Fruit fly (Drosophila melanogaster) whole organism, embryonic: Measurements from ENCODE around the gene CG17362.

Experiments
- CG11398 ChIP-seq: fragments of 200-800 bp; sonication (Bioruptor generic); optimal IDR thresholded peaks from 2 replicates; lab custom pipeline; 2016; ENCODE audit warnings: missing biosample characterization, missing genetic modification characterization
- CG12299 ChIP-seq: fragments of 200-800 bp; sonication (Bioruptor generic); optimal IDR thresholded peaks from 2 replicates; lab custom pipeline; 2018; ENCODE audit warnings: missing biosample characterization, mild to moderate bottlenecking, missing genetic modification characterization
- CG12391 ChIP-seq: fragments of 200-800 bp; sonication (Bioruptor generic); optimal IDR thresholded peaks from 3 replicates; lab custom pipeline; 2018; ENCODE audit warnings: missing biosample characterization, mild to moderate bottlenecking, missing genetic modification characterization, moderate library complexity
- CG13123 ChIP-seq: fragments of 200-800 bp; sonication (Bioruptor generic); optimal IDR thresholded peaks from 2 replicates; lab custom pipeline; 2016; ENCODE audit warnings: missing biosample characterization, missing genetic modification characterization
- CG14710 ChIP-seq: fragments of 200-800 bp; sonication (Bioruptor generic); optimal IDR thresholded peaks from 3 replicates; lab custom pipeline; 2019; ENCODE audit warnings: missing biosample characterization, mild to moderate bottlenecking, missing genetic modification characterization, moderate library complexity
- CG17361 ChIP-seq: fragments of 200-800 bp; sonication (Bioruptor generic); IDR thresholded peaks from 3 replicates; pipeline ENCODE4 v1.3.6; 2022; ENCODE audit warnings: missing biosample characterization, missing genetic modification characterization
- CG18262 ChIP-seq: fragments of 200-800 bp; optimal IDR thresholded peaks from 3 replicates; lab custom pipeline; 2019; ENCODE audit warnings: missing biosample characterization, mild to moderate bottlenecking, missing genetic modification characterization, moderate library complexity
- CG2678 ChIP-seq: fragments of 200-800 bp; sonication (Bioruptor generic); optimal IDR thresholded peaks from 3 replicates; lab custom pipeline; 2019; ENCODE audit warnings: missing biosample characterization, mild to moderate bottlenecking, missing genetic modification characterization, moderate library complexity
- CG34422 ChIP-seq: fragments of 200-800 bp; sonication (Bioruptor generic); IDR thresholded peaks from 3 replicates; pipeline ENCODE4 v1.3.6; 2022; ENCODE audit warnings: missing biosample characterization, missing genetic modification characterization
- CG3726 ChIP-seq: fragments of 200-800 bp; sonication (Bioruptor generic); IDR thresholded peaks from 3 replicates; pipeline ENCODE4, ENCODE4 v1.3.6; 2022; ENCODE audit warnings: missing biosample characterization, missing genetic modification characterization
- CG4360 ChIP-seq: fragments of 200-800 bp; sonication (Bioruptor generic); IDR thresholded peaks from 2 replicates; pipeline ENCODE4 v1.3.6; 2022; ENCODE audit warnings: missing biosample characterization, missing genetic modification characterization
- CG6654 ChIP-seq: fragments of 200-800 bp; sonication (Bioruptor generic); optimal IDR thresholded peaks from 2 replicates; lab custom pipeline; 2017; ENCODE audit warnings: missing biosample characterization, mild to moderate bottlenecking, missing genetic modification characterization
- CG6854 ChIP-seq: fragments of 200-800 bp; sonication (Bioruptor generic); optimal IDR thresholded peaks from 3 replicates; lab custom pipeline; 2017; ENCODE audit warnings: missing biosample characterization, mild to moderate bottlenecking, missing genetic modification characterization
- CG7928 ChIP-seq: fragments of 200-800 bp; sonication (Bioruptor generic); optimal IDR thresholded peaks from 2 replicates; lab custom pipeline; 2017; ENCODE audit warnings: missing biosample characterization, mild to moderate bottlenecking, missing genetic modification characterization
- CG8924 ChIP-seq: fragments of 200-800 bp; optimal IDR thresholded peaks from 3 replicates; lab custom pipeline; 2019; ENCODE audit warnings: missing biosample characterization, mild to moderate bottlenecking, missing genetic modification characterization, moderate library complexity
- CG9797 ChIP-seq: fragments of 200-800 bp; sonication (Bioruptor generic); optimal IDR thresholded peaks from 3 replicates; lab custom pipeline; 2018; ENCODE audit warnings: missing biosample characterization, mild to moderate bottlenecking, missing genetic modification characterization
- CG9932 ChIP-seq: fragments of 200-800 bp; sonication (Bioruptor generic); IDR thresholded peaks from 2 replicates; pipeline ENCODE4 v1.3.6; 2022; ENCODE audit warnings: missing biosample characterization, missing genetic modification characterization
- Camta ChIP-seq: fragments of 200-800 bp; sonication (Bioruptor generic); optimal IDR thresholded peaks from 2 replicates; lab custom pipeline; 2016; ENCODE audit warnings: missing biosample characterization, missing genetic modification characterization
- D19A ChIP-seq: fragments of 200-800 bp; optimal IDR thresholded peaks from 3 replicates; lab custom pipeline; 2019; ENCODE audit warnings: missing biosample characterization, mild to moderate bottlenecking, missing genetic modification characterization, moderate library complexity
- Dek ChIP-seq: fragments of 200-800 bp; sonication (Bioruptor generic); optimal IDR thresholded peaks from 3 replicates; lab custom pipeline; 2019; ENCODE audit warnings: missing biosample characterization, mild to moderate bottlenecking, missing genetic modification characterization, moderate library complexity
- Dp ChIP-seq: fragments of 200-800 bp; sonication (Bioruptor generic); optimal IDR thresholded peaks from 2 replicates; lab custom pipeline; 2018; ENCODE audit warnings: missing biosample characterization, mild to moderate bottlenecking, missing genetic modification characterization, moderate library complexity
- E2f2 ChIP-seq: fragments of 200-800 bp; sonication (Bioruptor generic); IDR thresholded peaks from 2 replicates; pipeline ENCODE4 v1.3.6; 2022; ENCODE audit warnings: missing biosample characterization, missing genetic modification characterization
- Lim3 ChIP-seq: fragments of 200-800 bp; sonication (Bioruptor generic); IDR thresholded peaks from 2 replicates; pipeline ENCODE4 v1.3.6; 2022; ENCODE audit warnings: missing biosample characterization, missing genetic modification characterization
- MBD-R2 ChIP-seq: fragments of 200-800 bp; sonication (Bioruptor generic); IDR thresholded peaks from 2 replicates; pipeline ENCODE4 v1.3.6; 2022; ENCODE audit warnings: missing biosample characterization, missing genetic modification characterization
- MESR4 ChIP-seq: fragments of 200-800 bp; sonication (Bioruptor generic); optimal IDR thresholded peaks from 2 replicates; lab custom pipeline; 2018; ENCODE audit warnings: missing biosample characterization, mild to moderate bottlenecking, missing genetic modification characterization, moderate library complexity
- az2 ChIP-seq: fragments of 200-800 bp; sonication (Bioruptor generic); optimal IDR thresholded peaks from 3 replicates; lab custom pipeline; 2016; ENCODE audit warnings: missing biosample characterization, missing genetic modification characterization
- crc ChIP-seq: fragments of 200-800 bp; sonication (Bioruptor generic); optimal IDR thresholded peaks from 2 replicates; lab custom pipeline; 2016; ENCODE audit warnings: missing biosample characterization, missing genetic modification characterization
- cwo ChIP-seq: fragments of 200-800 bp; sonication (Bioruptor generic); optimal IDR thresholded peaks from 3 replicates; lab custom pipeline; 2017; ENCODE audit warnings: missing biosample characterization, missing genetic modification characterization, mild to moderate bottlenecking, moderate library complexity, missing genetic modification reagents
- emc ChIP-seq: fragments of 200-800 bp; sonication (Bioruptor generic); optimal IDR thresholded peaks from 2 replicates; lab custom pipeline; 2016; ENCODE audit warnings: missing biosample characterization, missing genetic modification characterization
- ewg ChIP-seq: fragments of 200-800 bp; sonication (Bioruptor generic); optimal IDR thresholded peaks from 3 replicates; lab custom pipeline; 2017; ENCODE audit warnings: mild to moderate bottlenecking, missing biosample characterization, missing genetic modification reagents, missing genetic modification characterization
- fd96Cb ChIP-seq: fragments of 200-800 bp; sonication (Bioruptor generic); optimal IDR thresholded peaks from 2 replicates; lab custom pipeline; 2018; ENCODE audit warnings: missing biosample characterization, mild to moderate bottlenecking, missing genetic modification characterization, moderate library complexity
- gfzf ChIP-seq: fragments of 200-800 bp; sonication (Bioruptor generic); optimal IDR thresholded peaks from 2 replicates; lab custom pipeline; 2016; ENCODE audit warnings: missing biosample characterization, mild to moderate bottlenecking, missing genetic modification characterization, moderate library complexity
- grau ChIP-seq: fragments of 200-800 bp; optimal IDR thresholded peaks from 3 replicates; lab custom pipeline; 2019; ENCODE audit warnings: missing biosample characterization, mild to moderate bottlenecking, missing genetic modification characterization, moderate library complexity
- nom ChIP-seq: fragments of 200-800 bp; sonication (Bioruptor generic); optimal IDR thresholded peaks from 2 replicates; lab custom pipeline; 2017; ENCODE audit warnings: missing biosample characterization, missing genetic modification characterization, mild to moderate bottlenecking, moderate library complexity, missing genetic modification reagents
- pzg ChIP-seq: fragments of 200-800 bp; sonication (Bioruptor generic); optimal IDR thresholded peaks from 3 replicates; lab custom pipeline; 2018; ENCODE audit warnings: missing biosample characterization, mild to moderate bottlenecking, missing genetic modification characterization, moderate library complexity
- row ChIP-seq: fragments of 200-800 bp; sonication (Bioruptor generic); IDR thresholded peaks from 3 replicates; pipeline ENCODE4 v1.3.6; 2022; ENCODE audit warnings: missing biosample characterization, missing genetic modification characterization
- shn ChIP-seq: fragments of 200-800 bp; sonication (Bioruptor generic); optimal IDR thresholded peaks from 3 replicates; lab custom pipeline; 2016; ENCODE audit warnings: missing biosample characterization, missing genetic modification characterization
- sisA ChIP-seq: fragments of 200-800 bp; sonication (Bioruptor generic); IDR thresholded peaks from 2 replicates; pipeline ENCODE4 v1.3.6; 2022; ENCODE audit warnings: missing biosample characterization, missing genetic modification characterization
- slbo ChIP-seq: fragments of 200-800 bp; sonication (Bioruptor generic); IDR thresholded peaks from 2 replicates; pipeline ENCODE4 v1.3.6; 2022; ENCODE audit warnings: missing biosample characterization, missing genetic modification characterization
- sna ChIP-seq: fragments of 200-800 bp; sonication (Bioruptor generic); IDR thresholded peaks from 2 replicates; pipeline ENCODE4 v1.3.6; 2022; ENCODE audit warnings: missing biosample characterization, missing genetic modification characterization; ENCODE audit not compliant: partially characterized antibody
- so ChIP-seq: fragments of 200-800 bp; sonication (Bioruptor generic); IDR thresholded peaks from 3 replicates; pipeline ENCODE4 v1.3.6; 2022; ENCODE audit warnings: missing biosample characterization, missing genetic modification characterization
- stwl ChIP-seq: fragments of 200-800 bp; sonication (Bioruptor generic); optimal IDR thresholded peaks from 3 replicates; lab custom pipeline; 2018; ENCODE audit warnings: missing biosample characterization, mild to moderate bottlenecking, missing genetic modification characterization, moderate library complexity
- trem ChIP-seq: fragments of 200-800 bp; optimal IDR thresholded peaks from 3 replicates; lab custom pipeline; 2019; ENCODE audit warnings: missing biosample characterization, mild to moderate bottlenecking, missing genetic modification characterization, moderate library complexity
- unpg ChIP-seq: fragments of 200-800 bp; sonication (Bioruptor generic); optimal IDR thresholded peaks from 3 replicates; lab custom pipeline; 2018; ENCODE audit warnings: missing biosample characterization, mild to moderate bottlenecking, missing genetic modification characterization, moderate library complexity
- zfh1 ChIP-seq: fragments of 200-800 bp; sonication (Bioruptor generic); IDR thresholded peaks from 3 replicates; pipeline ENCODE4 v1.3.6; 2022; ENCODE audit warnings: missing biosample characterization, missing genetic modification characterization

The CG17362 gene

dm6 chr3L:13993742-13994719 is 7.6 kb downstream of the CG17362 start, which contains the start of gene CtsK1 (continued):
- peak; percentile 47; the same call in 1 of the 2 replicates for TF ChIP-seq sna

dm6 chr3L:13996437-13996836 is 10.0 kb downstream of the CG17362 start:
- TF ChIP-seq Dek (no peak), MBD-R2 (GFP tag; lab: Robert Waterston, UW) (no peak), crc (GFP tag; lab: Kevin White, UChicago) (no peak), so (no peak), nom (peak; percentile 29)

- peak; percentile 18 for TF ChIP-seq CG18262 (tag; lab: Kevin White, UChicago)
- TF ChIP-seq so, result no peak
- TF ChIP-seq CG8924, result peak; percentile 23
- TF ChIP-seq CG14710 (tag; lab: Kevin White, UChicago), result peak; percentile 14
- no peak for TF ChIP-seq cwo (GFP tag; lab: Kevin White, UChicago)
- TF ChIP-seq CG6854 (GFP tag; lab: Kevin White, UChicago), result no peak
- no peak for TF ChIP-seq zfh1
- no peak for TF ChIP-seq CG4360 (GFP tag; lab: Robert Waterston, UW)
- no peak for TF ChIP-seq CG12299
- no peak for TF ChIP-seq CG13123
- peak; percentile 28; the same call in 1 of the 2 replicates for TF ChIP-seq slbo (GFP tag; lab: Robert Waterston, UW)
- TF ChIP-seq Camta (GFP tag; lab: Kevin White, UChicago), result no peak
- TF ChIP-seq emc, result no peak
- TF ChIP-seq E2f2, result peak; percentile 64
- TF ChIP-seq Dp (GFP tag; lab: Kevin White, UChicago), result peak; percentile 23
- TF ChIP-seq pzg, result peak; percentile 38
- TF ChIP-seq CG17361, result peak; percentile 61; the same call in 2 of the 3 replicates
- TF ChIP-seq CG34422 (GFP tag; lab: Robert Waterston, UW), result peak; percentile 12; the same call in 1 of the 3 replicates
- TF ChIP-seq CG2678 (tag; lab: Kevin White, UChicago), result peak; percentile 26
- no peak for TF ChIP-seq fd96Cb (tag; lab: Kevin White, UChicago)
- TF ChIP-seq shn, result no peak
- peak; percentile 36 for TF ChIP-seq grau (tag; lab: Kevin White, UChicago)
- TF ChIP-seq stwl (tag; lab: Kevin White, UChicago), result peak; percentile 43
- TF ChIP-seq CG12391, result peak; percentile 26
- peak; percentile 19 for TF ChIP-seq D19A
- TF ChIP-seq Lim3 (GFP tag; lab: Robert Waterston, UW), result no peak
- TF ChIP-seq unpg (GFP tag; lab: Kevin White, UChicago), result no peak
- peak; percentile 22 for TF ChIP-seq trem (tag; lab: Kevin White, UChicago)
- TF ChIP-seq row, result peak; percentile 81
- TF ChIP-seq CG7928 (GFP tag; lab: Kevin White, UChicago), result peak; percentile 81
- TF ChIP-seq ewg, result no peak
- peak; percentile 8 for TF ChIP-seq MESR4 (GFP tag; lab: Kevin White, UChicago)
- peak; percentile 61 for TF ChIP-seq gfzf (GFP tag; lab: Kevin White, UChicago)
- no peak for TF ChIP-seq CG11398 (GFP tag; lab: Kevin White, UChicago)
- TF ChIP-seq CG9797, result peak; percentile 44
- TF ChIP-seq az2 (GFP tag; lab: Kevin White, UChicago), result no peak
- TF ChIP-seq sisA (GFP tag; lab: Robert Waterston, UW), result no peak
- peak; percentile 62 for TF ChIP-seq CG6654 (GFP tag; lab: Kevin White, UChicago)
- no peak for TF ChIP-seq CG3726
- TF ChIP-seq CG9932 (GFP tag; lab: Robert Waterston, UW), result peak; percentile 16; the same call in 1 of the 2 replicates
- peak; percentile 77 for TF ChIP-seq MBD-R2 (GFP tag; lab: Robert Waterston, UW)
Measured at dm6 chr3L:13996992-13997391, 10.6 kb downstream of the CG17362 start, which contains the start of gene CG17361. Gene CG17361 (plus strand): TSS chr3L:13997191.
